Worm (Caenorhabditis elegans) whole organism, L4 larva: ENCODE data around the gene lbp-2.

Experiments
- F44E2.7 ChIP-seq: fragments of 200-800 bp; sonication (Bioruptor generic); IDR thresholded peaks from 2 replicates; pipeline ENCODE4 v2.1.2; 2022; ENCODE audit warnings: missing genetic modification characterization, missing compliant biosample characterization
- T26A8.4 ChIP-seq: fragments of 200-800 bp; sonication (Bioruptor generic); IDR thresholded peaks from 2 replicates; pipeline ENCODE4 v1.3.6; 2022; ENCODE audit warnings: missing genetic modification characterization, missing compliant biosample characterization
- aha-1 ChIP-seq: fragments of 150-350 bp; peaks from one replicate; lab custom pipeline; 2014; ENCODE audit warnings: missing biosample characterization, missing genetic modification characterization
- attf-4 ChIP-seq: sonication (generic microtip); optimal IDR thresholded peaks from 3 replicates; lab custom pipeline; 2017; ENCODE audit warnings: missing biosample characterization, missing genetic modification characterization
- ceh-44 ChIP-seq: fragments of 200-800 bp; sonication (Bioruptor generic); IDR thresholded peaks from 2 replicates; pipeline ENCODE4 v1.3.6; 2022; ENCODE audit warnings: missing genetic modification reagents, missing genetic modification characterization, missing compliant biosample characterization
- ctbp-1 ChIP-seq: fragments of 200-800 bp; sonication (Bioruptor generic); IDR thresholded peaks from 2 replicates; pipeline ENCODE4 v1.3.6; 2022; ENCODE audit warnings: missing genetic modification reagents, missing genetic modification characterization, missing compliant biosample characterization
- daf-16 ChIP-seq, 3 experiments: sonication (generic microtip); optimal IDR thresholded peaks; 2 replicates each; lab custom pipeline; 2016 to 2017; ENCODE audit warnings: missing genetic modification characterization in 3 of 3, missing genetic modification reagents in 3 of 3, mild to moderate bottlenecking in 2 of 3, missing compliant biosample characterization in 2 of 3, missing biosample characterization in 1 of 3, moderate library complexity in 1 of 3
- dmd-6 ChIP-seq: fragments of 200-800 bp; sonication (Bioruptor generic); IDR thresholded peaks from 2 replicates; pipeline ENCODE4 v1.3.6; 2022; ENCODE audit warnings: missing genetic modification reagents, missing genetic modification characterization, missing compliant biosample characterization
- dmd-9 ChIP-seq: fragments of 200-800 bp; sonication (Bioruptor generic); IDR thresholded peaks from 2 replicates; pipeline ENCODE4 v1.3.6; 2022; ENCODE audit warnings: missing genetic modification reagents, missing genetic modification characterization, missing compliant biosample characterization
- dpl-1 ChIP-seq: fragments of 150-350 bp; optimal IDR thresholded peaks from 2 replicates; lab custom pipeline; 2014; ENCODE audit warnings: missing biosample characterization, missing genetic modification reagents, missing genetic modification characterization
- dve-1 ChIP-seq: sonication (generic microtip); optimal IDR thresholded peaks from 2 replicates; lab custom pipeline; 2017; ENCODE audit warnings: antibody characterized with exemption, mild to moderate bottlenecking, missing genetic modification characterization, missing compliant biosample characterization; ENCODE audit not compliant: insufficient read depth
- egl-43 ChIP-seq: fragments of 200-800 bp; sonication (Bioruptor generic); IDR thresholded peaks from 2 replicates; pipeline ENCODE4 v1.3.6; 2022; ENCODE audit warnings: missing genetic modification reagents, missing genetic modification characterization, missing compliant biosample characterization
- hif-1 ChIP-seq, 2 experiments: sonication (generic microtip); optimal IDR thresholded peaks; 2 replicates each; lab custom pipeline; 2016 to 2017; ENCODE audit warnings: missing compliant biosample characterization in 2 of 2, missing genetic modification characterization in 2 of 2, missing genetic modification reagents in 2 of 2, missing genotype in 2 of 2, mild to moderate bottlenecking in 1 of 2
- hlh-11 ChIP-seq: fragments of 200-800 bp; sonication (Bioruptor generic); optimal IDR thresholded peaks from 2 replicates; lab custom pipeline; 2018; ENCODE audit warnings: mild to moderate bottlenecking, missing genetic modification characterization, missing compliant biosample characterization
- hlh-30 ChIP-seq: sonication (generic microtip); optimal IDR thresholded peaks from 2 replicates; lab custom pipeline; 2017; ENCODE audit warnings: antibody characterized with exemption, mild to moderate bottlenecking, missing genetic modification characterization, missing compliant biosample characterization; ENCODE audit not compliant: insufficient read depth
- lim-7 ChIP-seq: fragments of 200-800 bp; sonication (Bioruptor generic); IDR thresholded peaks from 2 replicates; pipeline ENCODE4 v1.3.6; 2022; ENCODE audit warnings: missing genetic modification characterization, missing compliant biosample characterization
- lin-13 ChIP-seq: fragments of 150-350 bp; optimal IDR thresholded peaks from 2 replicates; lab custom pipeline; 2014; ENCODE audit warnings: missing biosample characterization, missing genetic modification reagents, missing genetic modification characterization
- lin-15B ChIP-seq: fragments of 150-350 bp; sonication (generic microtip); optimal IDR thresholded peaks from 3 replicates; lab custom pipeline; 2014; ENCODE audit warnings: missing biosample characterization, missing genetic modification characterization
- lir-3 ChIP-seq: sonication (generic microtip); optimal IDR thresholded peaks from 2 replicates; lab custom pipeline; 2016; ENCODE audit warnings: mild to moderate bottlenecking, missing genetic modification characterization, missing compliant biosample characterization
- mdl-1 ChIP-seq, 2 experiments: fragments of 150-350 bp in 1 of 2; sonication (generic microtip) in 1 of 2; optimal IDR thresholded peaks; 2 replicates each; lab custom pipeline; 2014 to 2017; ENCODE audit warnings: missing biosample characterization in 2 of 2, missing genetic modification characterization in 2 of 2
- mdt-29 ChIP-seq: fragments of 200-800 bp; sonication (Bioruptor generic); IDR thresholded peaks from 2 replicates; pipeline ENCODE4 v1.3.6; 2022; ENCODE audit warnings: missing genetic modification reagents, missing genetic modification characterization, missing compliant biosample characterization
- mep-1 ChIP-seq: fragments of 150-350 bp; sonication (generic microtip); optimal IDR thresholded peaks from 3 replicates; lab custom pipeline; 2014; ENCODE audit warnings: missing biosample characterization, missing genetic modification characterization
- mxl-2 ChIP-seq: fragments of 200-800 bp; sonication (Bioruptor generic); conservative IDR thresholded peaks from 2 replicates; pipeline ENCODE4 v1.3.6; 2022; ENCODE audit warnings: missing genetic modification reagents, missing genetic modification characterization, missing compliant biosample characterization
- nhr-237 ChIP-seq: sonication (generic microtip); optimal IDR thresholded peaks from 2 replicates; lab custom pipeline; 2017; ENCODE audit warnings: missing biosample characterization, missing genetic modification characterization
- nhr-28 ChIP-seq: fragments of 150-350 bp; optimal IDR thresholded peaks from 2 replicates; lab custom pipeline; 2014; ENCODE audit warnings: missing biosample characterization, missing genetic modification characterization
- nhr-42 ChIP-seq: fragments of 200-800 bp; sonication (Bioruptor generic); IDR thresholded peaks from 2 replicates; pipeline ENCODE4 v1.3.6; 2022; ENCODE audit warnings: missing genetic modification characterization, missing compliant biosample characterization
- nhr-48 ChIP-seq: sonication (generic microtip); optimal IDR thresholded peaks from 2 replicates; lab custom pipeline; 2016; ENCODE audit warnings: mild to moderate bottlenecking, missing genetic modification characterization, missing compliant biosample characterization
- nhr-76 ChIP-seq: fragments of 150-350 bp; optimal IDR thresholded peaks from 2 replicates; lab custom pipeline; 2014; ENCODE audit warnings: missing biosample characterization, missing genetic modification characterization
- nhr-77 ChIP-seq: fragments of 150-350 bp; optimal IDR thresholded peaks from 2 replicates; lab custom pipeline; 2014; ENCODE audit warnings: missing biosample characterization, missing genetic modification characterization
- php-3 ChIP-seq: fragments of 200-800 bp; sonication (Bioruptor generic); IDR thresholded peaks from 2 replicates; pipeline ENCODE4 v1.3.6; 2022; ENCODE audit warnings: missing genetic modification reagents, missing genetic modification characterization, missing compliant biosample characterization
- pqm-1 ChIP-seq: sonication (generic microtip); optimal IDR thresholded peaks from 2 replicates; lab custom pipeline; 2017; ENCODE audit warnings: missing biosample characterization, missing genetic modification characterization
- rbr-2 ChIP-seq: sonication (generic microtip); optimal IDR thresholded peaks from 2 replicates; lab custom pipeline; 2016; ENCODE audit warnings: missing genotype, missing genetic modification characterization, missing compliant biosample characterization
- spr-3 ChIP-seq: fragments of 200-800 bp; sonication (Bioruptor generic); optimal IDR thresholded peaks from 2 replicates; lab custom pipeline; 2018; ENCODE audit warnings: mild to moderate bottlenecking, missing genetic modification characterization, missing compliant biosample characterization
- tag-97 ChIP-seq: fragments of 200-800 bp; sonication (Bioruptor generic); IDR thresholded peaks from 2 replicates; pipeline ENCODE4 v1.3.6; 2022; ENCODE audit warnings: missing genetic modification characterization, missing compliant biosample characterization
- tra-1 ChIP-seq: fragments of 200-800 bp; sonication (Bioruptor generic); IDR thresholded peaks from 2 replicates; pipeline ENCODE4 v1.3.6; 2022; ENCODE audit warnings: missing genetic modification reagents, missing genetic modification characterization, missing compliant biosample characterization
- unc-62 ChIP-seq, 3 experiments: fragments of 150-350 bp in 1 of 3; sonication (generic microtip); optimal IDR thresholded peaks in 2 of 3; peaks in 1 of 3; 1 replicate in 1 of 3; 2 replicates in 2 of 3; lab custom pipeline; 2014 to 2017; ENCODE audit warnings: missing biosample characterization in 3 of 3, missing genetic modification characterization in 3 of 3, missing genetic modification reagents in 3 of 3, missing genotype in 1 of 3
- zag-1 ChIP-seq: fragments of 150-350 bp; optimal IDR thresholded peaks from 2 replicates; lab custom pipeline; 2014; ENCODE audit warnings: missing biosample characterization, missing genetic modification characterization
- zfp-2 ChIP-seq: sonication (generic microtip); optimal IDR thresholded peaks from 2 replicates; lab custom pipeline; 2016; ENCODE audit warnings: mild to moderate bottlenecking, missing genetic modification characterization, missing compliant biosample characterization
- ztf-11 ChIP-seq: fragments of 150-350 bp; optimal IDR thresholded peaks from 2 replicates; lab custom pipeline; 2014; ENCODE audit warnings: missing biosample characterization, missing genetic modification characterization

lbp-2 gene

DNA sequence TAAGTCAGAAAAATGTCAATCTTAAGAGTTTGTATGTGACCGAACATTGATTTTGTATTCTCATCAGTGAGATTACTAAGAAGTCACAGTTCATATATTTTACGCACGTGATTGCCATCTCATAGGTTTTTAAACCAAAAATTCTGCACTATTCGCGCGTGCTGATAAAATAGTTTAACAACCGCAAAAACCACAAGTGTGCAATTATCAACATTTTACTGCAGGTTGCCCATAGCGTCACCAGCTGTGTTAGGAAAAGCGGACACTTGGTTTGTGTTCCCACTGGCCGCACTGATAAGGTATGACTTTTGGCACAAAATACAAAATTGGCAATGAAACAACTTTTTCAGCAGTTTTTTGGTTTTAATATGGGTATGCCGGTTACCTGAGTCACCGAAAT, 29.7 kb downstream of the lbp-2 start (continued):
- peak; percentile 68 for TF ChIP-seq hlh-30 (tag; lab: Kevin White, UChicago)

DNA sequence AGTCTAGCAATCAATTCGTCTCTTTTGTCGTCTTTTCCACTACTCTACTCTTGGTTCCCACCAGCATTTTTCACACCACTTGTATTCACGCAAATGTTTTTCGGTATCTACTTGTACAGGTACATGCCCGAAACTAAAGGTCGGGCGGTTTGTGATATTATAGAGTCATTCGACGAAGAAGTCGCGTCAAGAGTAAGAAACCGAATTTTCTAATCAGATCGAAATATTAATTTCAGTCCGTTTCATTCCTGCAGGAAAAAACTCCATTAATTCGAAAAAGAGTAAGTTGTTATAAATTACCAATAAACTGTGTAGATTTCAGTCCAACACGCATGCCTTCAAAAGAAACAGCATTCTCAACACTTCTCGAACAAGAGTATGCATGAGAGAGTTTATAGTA, 31.5 kb downstream of the lbp-2 start:
- no peak for TF ChIP-seq ceh-44 (GFP tag; lab: Robert Waterston, UW)
- TF ChIP-seq unc-62 (GFP tag; optimal IDR thresholded peaks at IDR 0.05 in 1 of 2; lab: Kevin White, UChicago): peak in 1 of 2 experiments; percentile 93
- no peak for TF ChIP-seq unc-62 (tag; optimal IDR thresholded peaks at IDR 0.05; lab: Kevin White, UChicago)

DNA sequence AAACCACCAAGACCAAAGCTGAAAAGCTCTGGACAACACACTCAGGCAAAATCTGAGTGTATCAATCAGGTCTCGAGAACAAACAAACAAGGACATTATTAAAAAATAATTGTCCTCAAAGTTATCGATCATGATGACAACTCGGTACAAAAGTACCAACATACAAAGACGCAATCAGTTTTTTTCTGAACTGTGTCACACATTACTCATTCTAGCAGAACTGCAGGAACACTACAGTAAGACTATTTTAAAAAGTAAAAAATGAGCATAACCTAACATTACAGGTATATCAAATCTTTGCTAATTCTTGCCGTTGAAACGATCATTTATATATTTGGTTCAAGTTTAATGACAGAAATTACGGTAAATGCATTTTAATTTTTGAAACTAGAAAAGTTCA, 35.8 kb downstream of the lbp-2 start, which contains the start of gene K09C4.2:
TSS of gene K09C4.2 (plus strand) at position 301 of the 400 bp plus-strand sequence.
- TF ChIP-seq rbr-2: no peak
- no peak for TF ChIP-seq lim-7
- TF ChIP-seq ztf-11 (tag; lab: Kevin White, UChicago): no peak
- no peak for TF ChIP-seq dmd-9 (GFP tag; lab: Robert Waterston, UW)
- no peak for TF ChIP-seq lin-13 (GFP tag; lab: Kevin White, UChicago)
- TF ChIP-seq tra-1 (GFP tag; lab: Robert Waterston, UW): no peak
- peak; percentile 29 for TF ChIP-seq aha-1 (tag; lab: Kevin White, UChicago)
- no peak for TF ChIP-seq ctbp-1

DNA sequence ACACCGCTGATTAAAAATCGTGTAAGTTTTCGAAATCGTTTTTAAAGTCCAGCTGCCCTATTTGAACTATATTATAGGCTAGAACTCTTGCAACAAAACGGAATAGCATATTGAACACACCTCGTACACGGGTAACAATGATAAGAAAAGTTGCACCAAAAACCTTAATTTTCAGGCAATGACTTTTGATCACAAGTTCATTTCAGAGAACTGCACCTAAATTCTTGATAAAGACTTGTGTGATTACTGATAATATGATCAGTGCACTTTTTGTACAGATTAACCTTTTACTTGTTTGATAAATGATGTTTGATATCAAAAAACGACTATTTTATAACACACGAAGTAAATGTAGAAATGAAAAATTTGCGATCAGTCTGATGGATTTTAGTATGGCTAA, 37.4 kb downstream of the lbp-2 start:
- TF ChIP-seq mdt-29 (GFP tag; lab: Robert Waterston, UW) (no peak), lin-15B (tag; lab: Kevin White, UChicago) (no peak), hlh-30 (tag; lab: Kevin White, UChicago) (peak; percentile 18), tra-1 (GFP tag; lab: Robert Waterston, UW) (no peak), mep-1 (no peak), egl-43 (no peak), nhr-28 (tag; lab: Kevin White, UChicago) (peak; percentile 78), php-3 (no peak), hif-1 (tag; optimal IDR thresholded peaks at IDR 0.05; lab: Kevin White, UChicago) (no peak), T26A8.4 (no peak), lir-3 (no peak), aha-1 (tag; lab: Kevin White, UChicago) (peak; percentile 71), F44E2.7 (GFP tag; lab: Robert Waterston, UW) (no peak), nhr-237 (no peak), daf-16 (GFP tag; optimal IDR thresholded peaks at IDR 0.05; lab: Kevin White, UChicago) (no peak), daf-16 (tag; optimal IDR thresholded peaks at IDR 0.05; lab: Kevin White, UChicago) (peak; percentile 73), nhr-48 (tag; lab: Kevin White, UChicago) (peak; percentile 39), mxl-2 (no peak), ceh-44 (GFP tag; lab: Robert Waterston, UW) (no peak), nhr-76 (tag; lab: Kevin White, UChicago) (no peak), spr-3 (no peak), dve-1 (peak; percentile 59), mdl-1 (tag; optimal IDR thresholded peaks at IDR 0.05; lab: Kevin White, UChicago) (peak in 1 of 2 experiments; percentile 0), dmd-9 (GFP tag; lab: Robert Waterston, UW) (no peak), unc-62 (GFP tag; optimal IDR thresholded peaks at IDR 0.05 in 1 of 2; lab: Kevin White, UChicago) (peak in 1 of 2 experiments; percentile 78), unc-62 (tag; optimal IDR thresholded peaks at IDR 0.05; lab: Kevin White, UChicago) (no peak), dpl-1 (GFP tag; lab: Kevin White, UChicago) (no peak), zfp-2 (no peak), dmd-6 (GFP tag; lab: Robert Waterston, UW) (peak; percentile 96), tag-97 (GFP tag; lab: Robert Waterston, UW) (no peak), zag-1 (tag; lab: Kevin White, UChicago) (no peak), attf-4 (no peak), pqm-1 (tag; lab: Kevin White, UChicago) (peak; percentile 61), hlh-11 (peak; percentile 58), nhr-42 (GFP tag; lab: Robert Waterston, UW) (no peak), nhr-77 (tag; lab: Kevin White, UChicago) (peak; percentile 69)
